Worm (Caenorhabditis elegans) whole organism, L2 larva: Measurements from ENCODE around the gene F38E11.6.

Experiments
- F13H6.1 ChIP-seq: sonication (generic microtip); optimal IDR thresholded peaks from 2 replicates; lab custom pipeline; 2016; ENCODE audit warnings: missing genetic modification characterization, missing compliant biosample characterization
- ama-1 ChIP-seq: fragments of 150-350 bp; optimal IDR thresholded peaks from 2 replicates; lab custom pipeline; 2018; ENCODE audit warnings: inconsistent platforms
- mab-5 ChIP-seq: fragments of 150-350 bp; optimal IDR thresholded peaks from 2 replicates; lab custom pipeline; 2014; ENCODE audit warnings: missing biosample characterization, missing genetic modification characterization
- snpc-4 ChIP-seq: fragments of 150-350 bp; optimal IDR thresholded peaks from 2 replicates; lab custom pipeline; 2014; ENCODE audit warnings: missing biosample characterization, missing genetic modification characterization

DNA sequence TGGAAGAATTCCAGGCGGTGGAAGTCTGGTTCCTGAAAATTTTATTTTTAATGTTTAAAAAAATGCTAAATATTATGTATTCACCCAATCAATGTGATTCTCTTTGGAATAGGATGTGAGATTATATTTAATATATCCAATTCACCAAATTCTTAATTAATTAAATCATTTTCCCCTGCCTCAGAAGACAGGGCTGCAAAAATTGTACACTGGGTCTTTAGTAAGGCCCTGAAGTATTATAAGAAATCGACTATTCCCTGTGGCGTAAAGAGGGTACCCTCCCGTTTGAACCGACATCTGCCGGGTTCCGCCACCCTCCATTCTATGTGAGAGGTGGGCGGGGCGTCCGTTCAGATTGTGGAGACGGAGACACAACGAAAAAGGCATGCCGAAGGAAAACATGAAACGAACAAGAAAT is 43.9 kb upstream of the F38E11.6 start:
- TF ChIP-seq mab-5 (tag; lab: Kevin White, UChicago) (peak; percentile 10), snpc-4 (tag; lab: Kevin White, UChicago) (peak; percentile 99), F13H6.1 (peak; percentile 74), ama-1 (lab: Kevin White, UChicago) (peak; percentile 91)
